Fruit fly (Drosophila melanogaster) whole organism, adult: ENCODE results near the gene EloB.

ENCODE experiments used
- CG12768 ChIP-seq: fragments of 200-800 bp; sonication (Bioruptor generic); optimal IDR thresholded peaks from 2 replicates; lab custom pipeline; 2017; ENCODE audit warnings: missing biosample characterization, missing genetic modification characterization, mild to moderate bottlenecking, moderate library complexity, missing genetic modification reagents
- CG14711 ChIP-seq: fragments of 200-800 bp; sonication (Bioruptor generic); optimal IDR thresholded peaks from 2 replicates; lab custom pipeline; 2018; ENCODE audit warnings: missing biosample characterization, mild to moderate bottlenecking, missing genetic modification characterization, moderate library complexity
- CG7101 ChIP-seq: fragments of 200-800 bp; sonication (Bioruptor generic); optimal IDR thresholded peaks from 2 replicates; lab custom pipeline; 2018; ENCODE audit warnings: missing biosample characterization, mild to moderate bottlenecking, missing genetic modification characterization, moderate library complexity
- Hr96 ChIP-seq: fragments of 200-800 bp; sonication (Bioruptor generic); optimal IDR thresholded peaks from 2 replicates; lab custom pipeline; 2016; ENCODE audit warnings: missing biosample characterization, missing genetic modification characterization
- cnc ChIP-seq, 2 experiments: fragments of >200 bp; optimal IDR thresholded peaks; 2 replicates each; lab custom pipeline; 2017
- tj ChIP-seq: fragments of 200-800 bp; sonication (Bioruptor generic); optimal IDR thresholded peaks from 3 replicates; lab custom pipeline; 2017; ENCODE audit warnings: missing biosample characterization, mild to moderate bottlenecking, missing genetic modification characterization, moderate library complexity

DNA sequence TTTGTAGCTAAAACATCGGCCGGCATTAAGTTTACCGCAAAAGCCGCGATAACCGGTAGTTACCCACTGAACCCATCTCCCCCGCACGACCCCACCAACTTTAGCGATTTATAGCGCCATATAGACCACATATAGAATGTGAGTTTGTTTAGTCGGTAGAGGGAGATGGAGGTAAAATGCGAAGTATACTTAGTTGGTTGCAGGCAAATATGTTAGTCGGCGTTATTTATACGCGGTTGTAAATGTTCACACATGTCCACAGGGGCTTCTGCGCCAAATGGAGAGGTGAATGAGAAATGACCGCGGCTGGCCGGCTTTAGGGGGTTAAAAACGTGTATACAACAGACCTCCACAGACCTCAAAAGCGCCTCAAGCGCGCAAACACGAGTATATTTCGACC is 34.0 kb downstream of the EloB start:
- peak; percentile 22 for TF ChIP-seq CG12768 (GFP tag; lab: Kevin White, UChicago)
- no peak for TF ChIP-seq cnc (optimal IDR thresholded peaks at IDR 0.05; lab: Kevin White, UChicago)
- TF ChIP-seq Hr96 = peak; percentile 53
- TF ChIP-seq CG14711 (tag; lab: Kevin White, UChicago) = no peak
- TF ChIP-seq tj (GFP tag; lab: Kevin White, UChicago) = no peak
- TF ChIP-seq CG7101 (tag; lab: Kevin White, UChicago) = peak; percentile 56
